Worm (Caenorhabditis elegans) whole organism, early embryonic: ENCODE data around the gene clc-26.

Experiments
- F13C5.2 ChIP-seq: sonication (generic microtip); optimal IDR thresholded peaks from 2 replicates; lab custom pipeline; 2017; ENCODE audit warnings: mild to moderate bottlenecking, missing genetic modification characterization, inconsistent platforms, missing compliant biosample characterization
- ama-1 ChIP-seq: fragments of 150-350 bp; optimal IDR thresholded peaks from 2 replicates; lab custom pipeline; 2014
- ceh-13 ChIP-seq: fragments of 200-800 bp; sonication (Bioruptor generic); optimal IDR thresholded peaks from 2 replicates; lab custom pipeline; 2018; ENCODE audit warnings: mild to moderate bottlenecking, missing genetic modification characterization, missing compliant biosample characterization
- ceh-36 ChIP-seq: sonication (generic microtip); optimal IDR thresholded peaks from 2 replicates; lab custom pipeline; 2016; ENCODE audit warnings: missing genetic modification characterization, inconsistent platforms, missing compliant biosample characterization
- ets-7 ChIP-seq: sonication (generic microtip); optimal IDR thresholded peaks from 2 replicates; lab custom pipeline; 2016; ENCODE audit warnings: missing genotype, missing genetic modification characterization, missing compliant biosample characterization
- flt-1 ChIP-seq: fragments of 200-800 bp; sonication (Bioruptor generic); IDR thresholded peaks from 2 replicates; pipeline ENCODE4 v1.3.6; 2022; ENCODE audit warnings: missing genetic modification characterization, missing compliant biosample characterization
- hnd-1 ChIP-seq: sonication (generic microtip); optimal IDR thresholded peaks from 2 replicates; lab custom pipeline; 2016; ENCODE audit warnings: missing genetic modification characterization, missing compliant biosample characterization
- pes-1 ChIP-seq: fragments of 200-800 bp; sonication (Bioruptor generic); IDR thresholded peaks from 2 replicates; pipeline ENCODE4 v1.3.6; 2022; ENCODE audit warnings: missing genetic modification reagents, missing genetic modification characterization, missing compliant biosample characterization
- scrt-1 ChIP-seq: fragments of 200-800 bp; sonication (Bioruptor generic); IDR thresholded peaks from 2 replicates; pipeline ENCODE4 v1.3.6; 2022; ENCODE audit warnings: missing genetic modification characterization, missing compliant biosample characterization

ce11 chrIII:1004464-1004863, 26.4 kb downstream of the clc-26 start:
- TF ChIP-seq hnd-1 (tag; lab: Kevin White, UChicago): no peak
- TF ChIP-seq flt-1 (GFP tag; lab: Robert Waterston, UW): no peak
- TF ChIP-seq ama-1: no peak
- no peak for TF ChIP-seq pes-1
- TF ChIP-seq ets-7: no peak
- no peak for TF ChIP-seq ceh-36 (tag; lab: Kevin White, UChicago)
- TF ChIP-seq F13C5.2 (tag; lab: Kevin White, UChicago): no peak
- no peak for TF ChIP-seq ceh-13
- TF ChIP-seq scrt-1: no peak
